Fruit fly (Drosophila melanogaster) whole organism, embryonic: Measurements from ENCODE around the gene alpha-Est8.

Experiments
- Antp ChIP-seq: fragments of 200-800 bp; sonication (Bioruptor generic); optimal IDR thresholded peaks from 3 replicates; lab custom pipeline; 2016; ENCODE audit warnings: missing biosample characterization, missing genetic modification characterization
- Asciz ChIP-seq: fragments of 200-800 bp; sonication (Bioruptor generic); optimal IDR thresholded peaks from 2 replicates; lab custom pipeline; 2017; ENCODE audit warnings: missing biosample characterization, mild to moderate bottlenecking, missing genetic modification characterization, missing genetic modification reagents
- Awh ChIP-seq: fragments of 200-800 bp; sonication (Bioruptor generic); IDR thresholded peaks from 2 replicates; pipeline ENCODE4, ENCODE4 v1.3.6; 2022; ENCODE audit warnings: missing biosample characterization, missing genetic modification characterization
- CG10543 ChIP-seq: fragments of 200-800 bp; sonication (Bioruptor generic); optimal IDR thresholded peaks from 3 replicates; lab custom pipeline; 2017; ENCODE audit warnings: missing biosample characterization, mild to moderate bottlenecking, missing genetic modification characterization, moderate library complexity
- CG10654 ChIP-seq: fragments of 200-800 bp; sonication (Bioruptor generic); optimal IDR thresholded peaks from 2 replicates; lab custom pipeline; 2016; ENCODE audit warnings: missing biosample characterization, missing genetic modification characterization
- CG11398 ChIP-seq: fragments of 200-800 bp; sonication (Bioruptor generic); optimal IDR thresholded peaks from 2 replicates; lab custom pipeline; 2016; ENCODE audit warnings: missing biosample characterization, missing genetic modification characterization
- CG13123 ChIP-seq: fragments of 200-800 bp; sonication (Bioruptor generic); optimal IDR thresholded peaks from 2 replicates; lab custom pipeline; 2016; ENCODE audit warnings: missing biosample characterization, missing genetic modification characterization
- CG13775 ChIP-seq: fragments of 200-800 bp; sonication (Bioruptor generic); optimal IDR thresholded peaks from 3 replicates; lab custom pipeline; 2017; ENCODE audit warnings: missing biosample characterization, mild to moderate bottlenecking, missing genetic modification characterization
- CG17328 ChIP-seq: fragments of 200-800 bp; sonication (Bioruptor generic); IDR thresholded peaks from 2 replicates; pipeline ENCODE4 v1.3.6; 2022; ENCODE audit warnings: missing biosample characterization, missing genetic modification characterization
- CG17568 ChIP-seq: fragments of 200-800 bp; sonication (Bioruptor generic); optimal IDR thresholded peaks from 2 replicates; lab custom pipeline; 2018; ENCODE audit warnings: missing biosample characterization, mild to moderate bottlenecking, missing genetic modification characterization, moderate library complexity
- CG18476 ChIP-seq: fragments of 200-800 bp; sonication (Bioruptor generic); optimal IDR thresholded peaks from 2 replicates; lab custom pipeline; 2016; ENCODE audit warnings: missing biosample characterization, mild to moderate bottlenecking, missing genetic modification characterization
- CG18764 ChIP-seq: fragments of 200-800 bp; sonication (Bioruptor generic); optimal IDR thresholded peaks from 3 replicates; lab custom pipeline; 2016; ENCODE audit warnings: missing biosample characterization, missing genetic modification characterization
- CG31388 ChIP-seq: fragments of 200-800 bp; sonication (Bioruptor generic); optimal IDR thresholded peaks from 2 replicates; lab custom pipeline; 2016; ENCODE audit warnings: missing biosample characterization, missing genetic modification characterization
- CG33213 ChIP-seq: fragments of 200-800 bp; sonication (Bioruptor generic); optimal IDR thresholded peaks from 3 replicates; lab custom pipeline; 2016; ENCODE audit warnings: missing biosample characterization, missing genetic modification characterization
- CG4282 ChIP-seq: fragments of 200-800 bp; sonication (Bioruptor generic); optimal IDR thresholded peaks from 2 replicates; lab custom pipeline; 2016; ENCODE audit warnings: missing biosample characterization, missing genetic modification characterization
- CG4617 ChIP-seq: fragments of 200-800 bp; sonication (Bioruptor generic); optimal IDR thresholded peaks from 3 replicates; lab custom pipeline; 2016; ENCODE audit warnings: missing biosample characterization, missing genetic modification characterization, borderline replicate concordance
- CG6654 ChIP-seq: fragments of 200-800 bp; sonication (Bioruptor generic); optimal IDR thresholded peaks from 2 replicates; lab custom pipeline; 2017; ENCODE audit warnings: missing biosample characterization, mild to moderate bottlenecking, missing genetic modification characterization
- CG7357 ChIP-seq: fragments of 200-800 bp; sonication (Bioruptor generic); IDR thresholded peaks from 3 replicates; pipeline ENCODE4 v1.3.6; 2022; ENCODE audit warnings: missing biosample characterization, missing genetic modification characterization
- CG9817 ChIP-seq: fragments of 200-800 bp; sonication (Bioruptor generic); optimal IDR thresholded peaks from 2 replicates; lab custom pipeline; 2018; ENCODE audit warnings: missing biosample characterization, mild to moderate bottlenecking, missing genetic modification characterization, moderate library complexity
- D ChIP-seq, 2 experiments: fragments of 200-800 bp in 1 of 2; fragments of >200 bp in 1 of 2; sonication (Bioruptor generic) in 1 of 2; optimal IDR thresholded peaks; 2 replicates in 1 of 2; 3 replicates in 1 of 2; lab custom pipeline; 2017; ENCODE audit warnings: mild to moderate bottlenecking in 1 of 2, missing biosample characterization in 1 of 2, missing genetic modification characterization in 1 of 2, missing genetic modification reagents in 1 of 2
- D19A ChIP-seq: fragments of 200-800 bp; optimal IDR thresholded peaks from 3 replicates; lab custom pipeline; 2019; ENCODE audit warnings: missing biosample characterization, mild to moderate bottlenecking, missing genetic modification characterization, moderate library complexity
- Dip3 ChIP-seq: fragments of 200-800 bp; sonication (Bioruptor generic); optimal IDR thresholded peaks from 3 replicates; lab custom pipeline; 2016; ENCODE audit warnings: missing biosample characterization, missing genetic modification characterization
- Dp ChIP-seq: fragments of 200-800 bp; sonication (Bioruptor generic); optimal IDR thresholded peaks from 2 replicates; lab custom pipeline; 2018; ENCODE audit warnings: missing biosample characterization, mild to moderate bottlenecking, missing genetic modification characterization, moderate library complexity
- Elba2 ChIP-seq: fragments of 200-800 bp; sonication (Bioruptor generic); optimal IDR thresholded peaks from 3 replicates; lab custom pipeline; 2016; ENCODE audit warnings: missing biosample characterization, missing genetic modification characterization
- Hand ChIP-seq: fragments of 200-800 bp; sonication (Bioruptor generic); optimal IDR thresholded peaks from 2 replicates; lab custom pipeline; 2017; ENCODE audit warnings: mild to moderate bottlenecking, missing biosample characterization, missing genetic modification reagents, missing genetic modification characterization
- Hr3 ChIP-seq: fragments of 200-800 bp; sonication (Bioruptor generic); optimal IDR thresholded peaks from 3 replicates; lab custom pipeline; 2016; ENCODE audit warnings: missing biosample characterization, missing genetic modification characterization
- Hr51 ChIP-seq, 2 experiments: fragments of 200-800 bp; sonication (Bioruptor generic); optimal IDR thresholded peaks; 2 replicates in 1 of 2; 3 replicates in 1 of 2; lab custom pipeline; 2016 to 2018; ENCODE audit warnings: missing biosample characterization in 2 of 2, missing genetic modification characterization in 2 of 2, mild to moderate bottlenecking in 1 of 2, moderate library complexity in 1 of 2
- Jarid2 ChIP-seq: fragments of 200-800 bp; sonication (Bioruptor generic); optimal IDR thresholded peaks from 3 replicates; lab custom pipeline; 2017; ENCODE audit warnings: mild to moderate bottlenecking, missing biosample characterization, missing genetic modification reagents, missing genetic modification characterization
- Lpt ChIP-seq: fragments of >200 bp; optimal IDR thresholded peaks from 2 replicates; lab custom pipeline; 2018; ENCODE audit warnings: missing biosample characterization, missing genetic modification characterization
- NC2α ChIP-seq: fragments of 200-800 bp; sonication (Bioruptor generic); optimal IDR thresholded peaks from 2 replicates; lab custom pipeline; 2016; ENCODE audit warnings: missing biosample characterization, missing genetic modification characterization
- Pdp1 ChIP-seq, 2 experiments: fragments of 200-800 bp; sonication (Bioruptor generic); optimal IDR thresholded peaks; 3 replicates each; lab custom pipeline; 2016; ENCODE audit warnings: missing biosample characterization in 2 of 2, missing genetic modification characterization in 2 of 2, mild to moderate bottlenecking in 1 of 2, moderate library complexity in 1 of 2
- Sry-δ ChIP-seq: fragments of 200-800 bp; sonication (Bioruptor generic); optimal IDR thresholded peaks from 2 replicates; lab custom pipeline; 2016; ENCODE audit warnings: missing biosample characterization, missing genetic modification characterization
- aop ChIP-seq: fragments of 200-800 bp; sonication (Bioruptor generic); IDR thresholded peaks from 2 replicates; pipeline ENCODE4 v1.3.6; 2022; ENCODE audit warnings: missing biosample characterization, missing genetic modification characterization
- ara ChIP-seq: fragments of 200-800 bp; sonication (Bioruptor generic); IDR thresholded peaks from 2 replicates; pipeline ENCODE4 v1.3.6; 2022; ENCODE audit warnings: missing biosample characterization, missing genetic modification characterization
- ato ChIP-seq: fragments of 200-800 bp; sonication (Bioruptor generic); IDR thresholded peaks from 2 replicates; pipeline ENCODE4 v1.3.6; 2022; ENCODE audit warnings: missing biosample characterization, missing genetic modification characterization; ENCODE audit not compliant: partially characterized antibody
- bab2 ChIP-seq: fragments of 200-800 bp; sonication (Bioruptor generic); optimal IDR thresholded peaks from 2 replicates; lab custom pipeline; 2016; ENCODE audit warnings: missing biosample characterization, missing genetic modification characterization
- bowl ChIP-seq: fragments of 200-800 bp; sonication (Bioruptor generic); IDR thresholded peaks from 2 replicates; pipeline ENCODE4 v1.3.6; 2022; ENCODE audit warnings: missing biosample characterization, missing genetic modification characterization
- btn ChIP-seq: fragments of 200-800 bp; sonication (Bioruptor generic); optimal IDR thresholded peaks from 2 replicates; lab custom pipeline; 2016; ENCODE audit warnings: missing biosample characterization, missing genetic modification characterization
- cas ChIP-seq: fragments of 200-800 bp; sonication (Bioruptor generic); IDR thresholded peaks from 2 replicates; pipeline ENCODE4 v1.3.6; 2022; ENCODE audit warnings: missing biosample characterization, missing genetic modification characterization
- dpn ChIP-seq, 2 experiments: fragments of 200-800 bp; sonication (Bioruptor generic); optimal IDR thresholded peaks; 3 replicates each; lab custom pipeline; 2016; ENCODE audit warnings: missing biosample characterization in 2 of 2, missing genetic modification characterization in 2 of 2
- exex ChIP-seq: fragments of 200-800 bp; sonication (Bioruptor generic); optimal IDR thresholded peaks from 4 replicates; lab custom pipeline; 2018; ENCODE audit warnings: missing biosample characterization, mild to moderate bottlenecking, missing genetic modification characterization, moderate library complexity
- fru ChIP-seq: fragments of >200 bp; optimal IDR thresholded peaks from 2 replicates; lab custom pipeline; 2017
- gsb ChIP-seq: fragments of 200-800 bp; sonication (Bioruptor generic); IDR thresholded peaks from 2 replicates; pipeline ENCODE4 v1.3.6; 2022; ENCODE audit warnings: missing biosample characterization, missing genetic modification characterization
- h ChIP-seq: fragments of >200 bp; optimal IDR thresholded peaks from 2 replicates; lab custom pipeline; 2017
- mirr ChIP-seq: fragments of 200-800 bp; sonication (Bioruptor generic); optimal IDR thresholded peaks from 3 replicates; lab custom pipeline; 2018; ENCODE audit warnings: missing biosample characterization, mild to moderate bottlenecking, missing genetic modification characterization
- nerfin-1 ChIP-seq: fragments of 200-800 bp; sonication (Bioruptor generic); optimal IDR thresholded peaks from 3 replicates; lab custom pipeline; 2019; ENCODE audit warnings: missing biosample characterization, mild to moderate bottlenecking, missing genetic modification characterization, moderate library complexity
- pfk ChIP-seq: fragments of 200-800 bp; sonication (Bioruptor generic); optimal IDR thresholded peaks from 2 replicates; lab custom pipeline; 2018; ENCODE audit warnings: missing biosample characterization, mild to moderate bottlenecking, missing genetic modification characterization, moderate library complexity
- ranshi ChIP-seq: fragments of 200-800 bp; sonication (Bioruptor generic); IDR thresholded peaks from 2 replicates; pipeline ENCODE4 v1.3.6; 2022; ENCODE audit warnings: missing biosample characterization, missing genetic modification characterization
- schlank ChIP-seq: fragments of 200-800 bp; sonication (Bioruptor generic); optimal IDR thresholded peaks from 2 replicates; lab custom pipeline; 2018; ENCODE audit warnings: missing biosample characterization, mild to moderate bottlenecking, missing genetic modification characterization
- twi ChIP-seq: fragments of 200-800 bp; optimal IDR thresholded peaks from 2 replicates; lab custom pipeline; 2019; ENCODE audit warnings: missing biosample characterization, mild to moderate bottlenecking, missing genetic modification characterization, moderate library complexity
- vfl ChIP-seq: fragments of 200-800 bp; sonication (Bioruptor generic); optimal IDR thresholded peaks from 2 replicates; lab custom pipeline; 2016; ENCODE audit warnings: missing biosample characterization, missing genetic modification characterization

Gene alpha-Est8

dm6 chr3R:7473767-7474254, 41.7 kb downstream of the alpha-Est8 start, which contains the start of gene CG1142 (continued):
- TF ChIP-seq Jarid2 (GFP tag; lab: Kevin White, UChicago) (peak; percentile 90), mirr (peak; percentile 96), h (lab: Kevin White, UChicago) (no peak), ara (GFP tag; lab: Robert Waterston, UW) (peak; percentile 99), gsb (peak; percentile 97), CG4282 (GFP tag; lab: Kevin White, UChicago) (peak; percentile 66), Hr3 (peak; percentile 97), exex (tag; lab: Kevin White, UChicago) (peak; percentile 91), bab2 (GFP tag; lab: Kevin White, UChicago) (peak; percentile 97), dpn (GFP tag; optimal IDR thresholded peaks at IDR 0.05; lab: Kevin White, UChicago) (peak; percentile 94 to 98), Hr51 (GFP tag; optimal IDR thresholded peaks at IDR 0.05; lab: Kevin White, UChicago) (peak; percentile 96 to 99), cas (GFP tag; lab: Robert Waterston, UW) (peak; percentile 96), Elba2 (peak; percentile 96), pfk (GFP tag; lab: Kevin White, UChicago) (peak; percentile 54), NC2α (GFP tag; lab: Kevin White, UChicago) (peak; percentile 95), Lpt (GFP tag; lab: Kevin White, UChicago) (no peak), aop (peak; percentile 95), Awh (GFP tag; lab: Robert Waterston, UW) (peak; percentile 99), twi (tag; lab: Kevin White, UChicago) (peak; percentile 98), CG18476 (GFP tag; lab: Kevin White, UChicago) (peak; percentile 96), Sry-δ (GFP tag; lab: Kevin White, UChicago) (peak; percentile 73), CG6654 (peak; percentile 89), D (optimal IDR thresholded peaks at IDR 0.05; lab: Kevin White, UChicago) (no peak), D (GFP tag; optimal IDR thresholded peaks at IDR 0.05; lab: Kevin White, UChicago) (peak; percentile 98), CG13123 (GFP tag; lab: Kevin White, UChicago) (peak; percentile 96), CG4617 (peak; percentile 93), Dip3 (GFP tag; lab: Kevin White, UChicago) (peak; percentile 96), nerfin-1 (tag; lab: Kevin White, UChicago) (peak; percentile 98), schlank (tag; lab: Kevin White, UChicago) (peak; percentile 95), CG11398 (GFP tag; lab: Kevin White, UChicago) (peak; percentile 95), Antp (GFP tag; lab: Kevin White, UChicago) (peak; percentile 93), D19A (tag; lab: Kevin White, UChicago) (peak; percentile 97), CG18764 (GFP tag; lab: Kevin White, UChicago) (peak; percentile 98), CG17568 (peak; percentile 96), Dp (peak; percentile 32), CG33213 (peak; percentile 93), Pdp1 (GFP tag; optimal IDR thresholded peaks at IDR 0.05; lab: Kevin White, UChicago) (peak; percentile 97), CG10543 (GFP tag; lab: Kevin White, UChicago) (peak; percentile 95), ranshi (GFP tag; lab: Robert Waterston, UW) (peak; percentile 98), btn (peak; percentile 94), fru (no peak), Hand (GFP tag; lab: Kevin White, UChicago) (peak; percentile 95), bowl (GFP tag; lab: Robert Waterston, UW) (peak; percentile 96), ato (GFP tag; lab: Robert Waterston, UW) (no peak), CG17328 (GFP tag; lab: Robert Waterston, UW) (peak; percentile 100), CG31388 (GFP tag; lab: Kevin White, UChicago) (peak; percentile 96), CG10654 (peak; percentile 98), Asciz (GFP tag; lab: Kevin White, UChicago) (peak; percentile 97), CG13775 (GFP tag; lab: Kevin White, UChicago) (peak; percentile 98), CG7357 (GFP tag; lab: Robert Waterston, UW) (peak; percentile 91), CG9817 (tag; lab: Kevin White, UChicago) (peak; percentile 99), vfl (GFP tag; lab: Kevin White, UChicago) (peak; percentile 94)
